Worm (Caenorhabditis elegans) whole organism, mixed stage, embryonic: Measurements from ENCODE around the gene oac-31.

Experiments
- ces-1 ChIP-seq: fragments of 150-350 bp; optimal IDR thresholded peaks from 2 replicates; lab custom pipeline; 2014; ENCODE audit warnings: missing biosample characterization, missing genetic modification reagents, missing genetic modification characterization
- cnd-1 ChIP-seq: fragments of 200-800 bp; sonication (Bioruptor generic); optimal IDR thresholded peaks from 2 replicates; lab custom pipeline; 2018; ENCODE audit warnings: mild to moderate bottlenecking, missing genetic modification characterization, missing compliant biosample characterization
- elt-3 ChIP-seq: fragments of 150-350 bp; optimal IDR thresholded peaks from 2 replicates; lab custom pipeline; 2014; ENCODE audit warnings: missing biosample characterization, missing genetic modification characterization
- lsy-2 ChIP-seq: fragments of 150-350 bp; optimal IDR thresholded peaks from 2 replicates; lab custom pipeline; 2014; ENCODE audit warnings: missing biosample characterization, missing genetic modification characterization
- nhr-12 ChIP-seq: fragments of 150-350 bp; optimal IDR thresholded peaks from 2 replicates; lab custom pipeline; 2014; ENCODE audit warnings: missing biosample characterization, missing genetic modification characterization
- nhr-237 ChIP-seq: fragments of 150-350 bp; optimal IDR thresholded peaks from 2 replicates; lab custom pipeline; 2014; ENCODE audit warnings: missing biosample characterization, missing genetic modification characterization
- snpc-4 ChIP-seq: fragments of 150-350 bp; optimal IDR thresholded peaks from 2 replicates; lab custom pipeline; 2014; ENCODE audit warnings: missing biosample characterization, missing genetic modification characterization
- sptf-1 ChIP-seq: sonication (generic microtip); optimal IDR thresholded peaks from 2 replicates; lab custom pipeline; 2017; ENCODE audit warnings: mild to moderate bottlenecking, missing genetic modification characterization, moderate library complexity, missing compliant biosample characterization
- tbx-8 ChIP-seq: fragments of 200-800 bp; sonication (Bioruptor generic); optimal IDR thresholded peaks from 2 replicates; lab custom pipeline; 2018; ENCODE audit warnings: mild to moderate bottlenecking, missing genetic modification characterization, moderate library complexity, missing compliant biosample characterization
- unc-62 ChIP-seq: fragments of 150-350 bp; optimal IDR thresholded peaks from 2 replicates; lab custom pipeline; 2014; ENCODE audit warnings: missing biosample characterization, missing genetic modification reagents, missing genetic modification characterization
- ztf-11 ChIP-seq: fragments of 150-350 bp; optimal IDR thresholded peaks from 2 replicates; lab custom pipeline; 2014; ENCODE audit warnings: missing biosample characterization, missing genetic modification characterization

DNA sequence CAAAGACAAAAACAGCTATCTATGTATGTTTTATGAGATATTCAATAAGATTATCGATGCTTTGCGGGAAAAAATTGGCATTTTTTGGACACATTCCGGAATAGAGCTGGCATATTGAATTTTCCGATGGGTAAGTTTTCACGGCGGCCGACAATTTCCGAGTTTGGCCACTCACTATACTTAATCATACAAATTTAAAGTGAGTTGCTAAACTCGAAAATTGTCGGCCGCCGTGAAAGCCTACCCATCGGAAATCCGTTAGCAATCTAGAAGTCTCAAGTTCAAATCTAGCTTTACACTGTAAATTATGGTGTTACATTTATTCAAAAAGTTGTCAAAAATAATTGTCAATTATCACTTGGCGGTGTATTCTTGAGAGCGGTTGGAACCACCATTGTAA lies 9.0 kb upstream of the oac-31 start:
- TF ChIP-seq elt-3, result no peak
- no peak for TF ChIP-seq sptf-1 (tag; lab: Kevin White, UChicago)
- TF ChIP-seq unc-62 (GFP tag; lab: Kevin White, UChicago), result no peak
- no peak for TF ChIP-seq tbx-8 (GFP tag; lab: Kevin White, UChicago)
- TF ChIP-seq cnd-1 (tag; lab: Kevin White, UChicago), result no peak
- no peak for TF ChIP-seq nhr-237 (tag; lab: Kevin White, UChicago)
- no peak for TF ChIP-seq ces-1 (GFP tag; lab: Kevin White, UChicago)
- TF ChIP-seq ztf-11 (tag; lab: Kevin White, UChicago), result no peak
- no peak for TF ChIP-seq nhr-12 (tag; lab: Kevin White, UChicago)
- no peak for TF ChIP-seq snpc-4
- TF ChIP-seq lsy-2 (tag; lab: Kevin White, UChicago), result no peak
